Worm (Caenorhabditis elegans) whole organism, mixed stage, embryonic: ENCODE results near the gene rpl-3.

Source experiments
- blmp-1 ChIP-seq: fragments of 150-350 bp; optimal IDR thresholded peaks from 2 replicates; lab custom pipeline; 2014; ENCODE audit warnings: missing biosample characterization, missing genetic modification characterization
- ceh-39 ChIP-seq: fragments of 150-350 bp; optimal IDR thresholded peaks from 2 replicates; lab custom pipeline; 2014; ENCODE audit warnings: missing biosample characterization, missing genetic modification characterization
- cnd-1 ChIP-seq: fragments of 200-800 bp; sonication (Bioruptor generic); optimal IDR thresholded peaks from 2 replicates; lab custom pipeline; 2018; ENCODE audit warnings: mild to moderate bottlenecking, missing genetic modification characterization, missing compliant biosample characterization
- elt-3 ChIP-seq: fragments of 150-350 bp; optimal IDR thresholded peaks from 2 replicates; lab custom pipeline; 2014; ENCODE audit warnings: missing biosample characterization, missing genetic modification characterization
- lsy-2 ChIP-seq: fragments of 150-350 bp; optimal IDR thresholded peaks from 2 replicates; lab custom pipeline; 2014; ENCODE audit warnings: missing biosample characterization, missing genetic modification characterization
- nhr-12 ChIP-seq: fragments of 150-350 bp; optimal IDR thresholded peaks from 2 replicates; lab custom pipeline; 2014; ENCODE audit warnings: missing biosample characterization, missing genetic modification characterization
- pha-4 ChIP-seq: fragments of 150-350 bp; optimal IDR thresholded peaks from 2 replicates; lab custom pipeline; 2018; ENCODE audit warnings: missing biosample characterization, missing genetic modification reagents, missing genetic modification characterization
- snpc-4 ChIP-seq: fragments of 150-350 bp; optimal IDR thresholded peaks from 2 replicates; lab custom pipeline; 2014; ENCODE audit warnings: missing biosample characterization, missing genetic modification characterization
- unc-39 ChIP-seq: fragments of 150-350 bp; optimal IDR thresholded peaks from 2 replicates; lab custom pipeline; 2014; ENCODE audit warnings: missing biosample characterization, missing genetic modification characterization
- ztf-11 ChIP-seq: fragments of 150-350 bp; optimal IDR thresholded peaks from 2 replicates; lab custom pipeline; 2014; ENCODE audit warnings: missing biosample characterization, missing genetic modification characterization

ce11 chrIII:3898850-3899249 lies 31.2 kb downstream of the rpl-3 start:
- TF ChIP-seq ztf-11 (tag; lab: Kevin White, UChicago) (no peak), lsy-2 (tag; lab: Kevin White, UChicago) (no peak), blmp-1 (tag; lab: Kevin White, UChicago) (no peak), snpc-4 (tag; lab: Kevin White, UChicago) (no peak), elt-3 (tag; lab: Kevin White, UChicago) (no peak), pha-4 (tag; lab: Kevin White, UChicago) (no peak), unc-39 (tag; lab: Kevin White, UChicago) (no peak), nhr-12 (tag; lab: Kevin White, UChicago) (no peak), ceh-39 (tag; lab: Kevin White, UChicago) (no peak), cnd-1 (tag; lab: Kevin White, UChicago) (no peak)
